Worm (Caenorhabditis elegans) whole organism, early embryonic: ENCODE data around the gene npp-24.

ENCODE experiments used
- B0310.2 ChIP-seq: sonication (generic microtip); optimal IDR thresholded peaks from 2 replicates; lab custom pipeline; 2016; ENCODE audit warnings: mild to moderate bottlenecking, missing genetic modification characterization, missing compliant biosample characterization
- F13C5.2 ChIP-seq: sonication (generic microtip); optimal IDR thresholded peaks from 2 replicates; lab custom pipeline; 2017; ENCODE audit warnings: mild to moderate bottlenecking, missing genetic modification characterization, inconsistent platforms, missing compliant biosample characterization
- aly-1 ChIP-seq: sonication (generic microtip); optimal IDR thresholded peaks from 2 replicates; lab custom pipeline; 2016; ENCODE audit warnings: missing genetic modification characterization, missing compliant biosample characterization
- ama-1 ChIP-seq: fragments of 150-350 bp; optimal IDR thresholded peaks from 2 replicates; lab custom pipeline; 2014
- ceh-13 ChIP-seq: fragments of 200-800 bp; sonication (Bioruptor generic); optimal IDR thresholded peaks from 2 replicates; lab custom pipeline; 2018; ENCODE audit warnings: mild to moderate bottlenecking, missing genetic modification characterization, missing compliant biosample characterization
- ceh-36 ChIP-seq: sonication (generic microtip); optimal IDR thresholded peaks from 2 replicates; lab custom pipeline; 2016; ENCODE audit warnings: missing genetic modification characterization, inconsistent platforms, missing compliant biosample characterization
- ets-7 ChIP-seq: sonication (generic microtip); optimal IDR thresholded peaks from 2 replicates; lab custom pipeline; 2016; ENCODE audit warnings: missing genotype, missing genetic modification characterization, missing compliant biosample characterization
- flt-1 ChIP-seq: fragments of 200-800 bp; sonication (Bioruptor generic); IDR thresholded peaks from 2 replicates; pipeline ENCODE4 v1.3.6; 2022; ENCODE audit warnings: missing genetic modification characterization, missing compliant biosample characterization
- hmbx-1 ChIP-seq: sonication (generic microtip); optimal IDR thresholded peaks from 2 replicates; lab custom pipeline; 2016; ENCODE audit warnings: mild to moderate bottlenecking, missing genetic modification characterization, missing compliant biosample characterization
- hmg-4 ChIP-seq: fragments of 200-800 bp; sonication (Bioruptor generic); optimal IDR thresholded peaks from 2 replicates; lab custom pipeline; 2018; ENCODE audit warnings: mild to moderate bottlenecking, missing genetic modification characterization, missing compliant biosample characterization
- hnd-1 ChIP-seq: sonication (generic microtip); optimal IDR thresholded peaks from 2 replicates; lab custom pipeline; 2016; ENCODE audit warnings: missing genetic modification characterization, missing compliant biosample characterization
- pes-1 ChIP-seq: fragments of 200-800 bp; sonication (Bioruptor generic); IDR thresholded peaks from 2 replicates; pipeline ENCODE4 v1.3.6; 2022; ENCODE audit warnings: missing genetic modification reagents, missing genetic modification characterization, missing compliant biosample characterization
- scrt-1 ChIP-seq: fragments of 200-800 bp; sonication (Bioruptor generic); IDR thresholded peaks from 2 replicates; pipeline ENCODE4 v1.3.6; 2022; ENCODE audit warnings: missing genetic modification characterization, missing compliant biosample characterization
- sea-1 ChIP-seq: fragments of 200-800 bp; sonication (Bioruptor generic); conservative IDR thresholded peaks from 2 replicates; pipeline ENCODE4 v1.3.6; 2022; ENCODE audit warnings: missing genetic modification characterization, missing compliant biosample characterization
- tbx-11 ChIP-seq: fragments of 200-800 bp; sonication (Bioruptor generic); IDR thresholded peaks from 2 replicates; pipeline ENCODE4 v1.3.6; 2022; ENCODE audit warnings: missing genetic modification characterization, missing compliant biosample characterization
- tbx-37 ChIP-seq: fragments of 200-800 bp; sonication (Bioruptor generic); conservative IDR thresholded peaks from 2 replicates; pipeline ENCODE4 v1.3.6; 2022; ENCODE audit warnings: missing genetic modification reagents, missing genetic modification characterization, missing compliant biosample characterization
- tra-4 ChIP-seq: sonication (generic microtip); optimal IDR thresholded peaks from 2 replicates; lab custom pipeline; 2017; ENCODE audit warnings: missing genetic modification characterization, missing compliant biosample characterization

Gene npp-24

ce11 chrII:5474946-5475345, 30.7 kb upstream of the npp-24 start, which contains the start of gene ilcr-2:
ilcr-2 (plus strand) TSS chrII:5475246.
- TF ChIP-seq scrt-1 (GFP tag; lab: Robert Waterston, UW) = no peak
- no peak for TF ChIP-seq ama-1
- TF ChIP-seq tbx-11 = no peak
- TF ChIP-seq sea-1 (GFP tag; lab: Robert Waterston, UW) = no peak
- TF ChIP-seq flt-1 (GFP tag; lab: Robert Waterston, UW) = no peak
- TF ChIP-seq hmg-4 (GFP tag; lab: Kevin White, UChicago) = no peak
- no peak for TF ChIP-seq ceh-36 (tag; lab: Kevin White, UChicago)
- TF ChIP-seq hmbx-1 (tag; lab: Kevin White, UChicago) = no peak
- no peak for TF ChIP-seq ceh-13 (GFP tag; lab: Kevin White, UChicago)

ce11 chrII:5478318-5478717, 27.4 kb upstream of the npp-24 start, which contains the start of gene F56D1.1:
F56D1.1 (plus strand) TSS chrII:5478618.
- TF ChIP-seq B0310.2 (tag; lab: Kevin White, UChicago) (no peak), ceh-36 (tag; lab: Kevin White, UChicago) (no peak), pes-1 (GFP tag; lab: Robert Waterston, UW) (no peak), ama-1 (no peak), ets-7 (tag; lab: Kevin White, UChicago) (no peak), tra-4 (tag; lab: Kevin White, UChicago) (no peak), ceh-13 (GFP tag; lab: Kevin White, UChicago) (no peak), hmbx-1 (tag; lab: Kevin White, UChicago) (no peak), sea-1 (GFP tag; lab: Robert Waterston, UW) (no peak), F13C5.2 (tag; lab: Kevin White, UChicago) (no peak), tbx-11 (no peak), aly-1 (tag; lab: Kevin White, UChicago) (no peak), hnd-1 (tag; lab: Kevin White, UChicago) (no peak), hmg-4 (GFP tag; lab: Kevin White, UChicago) (no peak), tbx-37 (GFP tag; lab: Robert Waterston, UW) (no peak), flt-1 (GFP tag; lab: Robert Waterston, UW) (no peak)

- no peak for TF ChIP-seq ama-1
- no peak for TF ChIP-seq pes-1 (GFP tag; lab: Robert Waterston, UW)
- TF ChIP-seq tra-4 (tag; lab: Kevin White, UChicago) = no peak
- TF ChIP-seq aly-1 (tag; lab: Kevin White, UChicago) = no peak
- TF ChIP-seq scrt-1 (GFP tag; lab: Robert Waterston, UW) = no peak
- TF ChIP-seq ceh-13 (GFP tag; lab: Kevin White, UChicago) = no peak
- no peak for TF ChIP-seq ceh-36 (tag; lab: Kevin White, UChicago)
- TF ChIP-seq hmbx-1 (tag; lab: Kevin White, UChicago) = no peak
- TF ChIP-seq F13C5.2 (tag; lab: Kevin White, UChicago) = no peak
- TF ChIP-seq tbx-11 = no peak
- TF ChIP-seq ets-7 (tag; lab: Kevin White, UChicago) = no peak
- no peak for TF ChIP-seq B0310.2 (tag; lab: Kevin White, UChicago)
- TF ChIP-seq hmg-4 (GFP tag; lab: Kevin White, UChicago) = no peak
- TF ChIP-seq flt-1 (GFP tag; lab: Robert Waterston, UW) = no peak
- no peak for TF ChIP-seq hnd-1 (tag; lab: Kevin White, UChicago)
- no peak for TF ChIP-seq sea-1 (GFP tag; lab: Robert Waterston, UW)
- no peak for TF ChIP-seq tbx-37 (GFP tag; lab: Robert Waterston, UW)
Measured at ce11 chrII:5481982-5482381, 23.7 kb upstream of the npp-24 start, which contains the start of gene cal-8. cal-8 (minus strand) TSS chrII:5482041.

ce11 chrII:5487844-5488243, 17.8 kb upstream of the npp-24 start, which contains the start of gene nep-5:
nep-5 (plus strand) TSS chrII:5488144.
- TF ChIP-seq pes-1 (GFP tag; lab: Robert Waterston, UW) = no peak
- no peak for TF ChIP-seq ets-7 (tag; lab: Kevin White, UChicago)
- no peak for TF ChIP-seq F13C5.2 (tag; lab: Kevin White, UChicago)
- no peak for TF ChIP-seq tbx-11
- TF ChIP-seq tra-4 (tag; lab: Kevin White, UChicago) = no peak
- TF ChIP-seq ceh-36 (tag; lab: Kevin White, UChicago) = no peak
- TF ChIP-seq sea-1 (GFP tag; lab: Robert Waterston, UW) = no peak

ce11 chrII:5494405-5494804, 11.3 kb upstream of the npp-24 start, which contains the start of gene F12A10.6:
F12A10.6 (minus strand) TSS chrII:5494505.
- no peak for TF ChIP-seq ama-1
- TF ChIP-seq B0310.2 (tag; lab: Kevin White, UChicago) = no peak
- no peak for TF ChIP-seq hnd-1 (tag; lab: Kevin White, UChicago)

- no peak for TF ChIP-seq hmg-4 (GFP tag; lab: Kevin White, UChicago)
- TF ChIP-seq tbx-11 = no peak
- no peak for TF ChIP-seq scrt-1 (GFP tag; lab: Robert Waterston, UW)
- no peak for TF ChIP-seq flt-1 (GFP tag; lab: Robert Waterston, UW)
- no peak for TF ChIP-seq F13C5.2 (tag; lab: Kevin White, UChicago)
- no peak for TF ChIP-seq hmbx-1 (tag; lab: Kevin White, UChicago)
- TF ChIP-seq ama-1 = no peak
- no peak for TF ChIP-seq ceh-36 (tag; lab: Kevin White, UChicago)
- TF ChIP-seq tra-4 (tag; lab: Kevin White, UChicago) = no peak
Measured at ce11 chrII:5496375-5496774, 9.3 kb upstream of the npp-24 start, which contains the start of gene F12A10.1. F12A10.1 (plus strand) TSS chrII:5496540.

ce11 chrII:5497541-5497940, 8.1 kb upstream of the npp-24 start:
- TF ChIP-seq hmbx-1 (tag; lab: Kevin White, UChicago) = no peak
